Worm (Caenorhabditis elegans): ENCODE measurements around the gene aqp-6.
"Not testable (repeated sequence)": the region's sequence is repeated elsewhere in the genome, so short reads cannot be mapped to it uniquely, and the experiment has no call there.

Gene aqp-6

ce11 chrV:10635722-10636121, 12.5 kb upstream of the aqp-6 start, which contains the start of gene kvs-2:
kvs-2 (plus strand) TSS chrV:10636022.
- TF ChIP-seq set-16 (GFP tag; IDR thresholded peaks at IDR 0.05) (no peak), mep-1 (tag; optimal IDR thresholded peaks at IDR 0.05) (no peak), T20F7.1 (GFP tag; optimal IDR thresholded peaks at IDR 0.05) (no peak), nhr-25 (tag; optimal IDR thresholded peaks at IDR 0.05; ENCODE audit: borderline replicate concordance, insufficient read depth) (no peak), fos-1 (tag; optimal IDR thresholded peaks at IDR 0.05) (no peak), pha-4 (GFP tag; IDR thresholded peaks at IDR 0.05) (no peak), pha-4 (tag; optimal IDR thresholded peaks at IDR 0.05) (no peak), fkh-10 (GFP tag; optimal IDR thresholded peaks at IDR 0.05) (no peak), nhr-6 (tag; optimal IDR thresholded peaks at IDR 0.05) (no peak), aly-2 (tag; optimal IDR thresholded peaks at IDR 0.05) (no peak), F10B5.3 (tag; optimal IDR thresholded peaks at IDR 0.05) (no peak)

- TF ChIP-seq pha-4 (GFP tag; IDR thresholded peaks at IDR 0.05) = peak; percentile 47; the same call in 1 of the 2 replicates
- not testable (repeated sequence) for TF ChIP-seq pha-4 (tag; optimal IDR thresholded peaks at IDR 0.05)
- TF ChIP-seq F26F4.8 (GFP tag; conservative IDR thresholded peaks at IDR 0.05) = 0 out of 2 replicates have a peak, but pooled peaks have one; percentile 33
Observed at ce11 chrV:10638515-10638914, 9.7 kb upstream of the aqp-6 start.

- no peak for TF ChIP-seq nhr-111 (GFP tag; optimal IDR thresholded peaks at IDR 0.05)
- no peak for TF ChIP-seq nhr-237 (tag; optimal IDR thresholded peaks at IDR 0.05)
- no peak for TF ChIP-seq aly-2 (tag; optimal IDR thresholded peaks at IDR 0.05)
- no peak for TF ChIP-seq zip-11 (GFP tag; IDR thresholded peaks at IDR 0.05)
- TF ChIP-seq dmd-6 (GFP tag; IDR thresholded peaks at IDR 0.05) = no peak
- TF ChIP-seq Y105C5A.15 (GFP tag; IDR thresholded peaks at IDR 0.05) = no peak
- TF ChIP-seq ZK546.5 (tag; optimal IDR thresholded peaks at IDR 0.05) = no peak
- no peak for TF ChIP-seq T26A8.4 (GFP tag; IDR thresholded peaks at IDR 0.05)
- peak; percentile 29 for TF ChIP-seq fkh-10 (GFP tag; optimal IDR thresholded peaks at IDR 0.05)
- TF ChIP-seq spr-1 (tag; optimal IDR thresholded peaks at IDR 0.05) = no peak
- no peak for TF ChIP-seq mes-2 (tag; optimal IDR thresholded peaks at IDR 0.05; ENCODE audit: poor library complexity, severe bottlenecking)
- peak in 1 of 2 experiments; percentile 51 for TF ChIP-seq unc-62 (GFP tag; optimal IDR thresholded peaks at IDR 0.05 in 1 of 2)
- TF ChIP-seq unc-62 (tag; optimal IDR thresholded peaks at IDR 0.05) = no peak
- peak; percentile 73 for TF ChIP-seq aha-1 (tag)
- TF ChIP-seq duxl-1 (tag; optimal IDR thresholded peaks at IDR 0.05; ENCODE audit: poor library complexity) = no peak
- TF ChIP-seq F44E2.7 (GFP tag; IDR thresholded peaks at IDR 0.05) = no peak
- no peak for TF ChIP-seq php-3 (GFP tag; IDR thresholded peaks at IDR 0.05)
- TF ChIP-seq snpc-4 (tag; optimal IDR thresholded peaks at IDR 0.05) = no peak
- TF ChIP-seq ceh-32 (tag; optimal IDR thresholded peaks at IDR 0.05; ENCODE audit: poor library complexity) = no peak
- TF ChIP-seq egl-43 (GFP tag; IDR thresholded peaks at IDR 0.05) = no peak
- no peak for TF ChIP-seq spr-3 (GFP tag; optimal IDR thresholded peaks at IDR 0.05)
Observed at ce11 chrV:10640977-10641376, 7.3 kb upstream of the aqp-6 start.

- no peak for TF ChIP-seq ceh-62 (tag; optimal IDR thresholded peaks at IDR 0.05)
- no peak for TF ChIP-seq lin-29 (GFP tag; IDR thresholded peaks at IDR 0.05)
- TF ChIP-seq zip-2 (tag; optimal IDR thresholded peaks at IDR 0.05) = no peak
- TF ChIP-seq Y5F2A.4 (GFP tag; optimal IDR thresholded peaks at IDR 0.05) = no peak
- TF ChIP-seq ZK337.2 (GFP tag; IDR thresholded peaks at IDR 0.05) = no peak
Observed at ce11 chrV:10647043-10647611, 1.1 kb upstream of the aqp-6 start, which contains the start of the genes C32C4.3 and C32C4.16. C32C4.3 (minus strand) TSS chrV:10647143. C32C4.16 (plus strand) TSS chrV:10647561.
